Fruit fly (Drosophila melanogaster) whole organism: Measurements from ENCODE around the gene Capr.

ENCODE experiments used
- CG8478 ChIP-seq: fragments of >200 bp; optimal IDR thresholded peaks from 2 replicates; lab custom pipeline; 2018; ENCODE audit warnings: inconsistent platforms
- Dll ChIP-seq: fragments of >200 bp; optimal IDR thresholded peaks from 2 replicates; lab custom pipeline; 2017
- EcR ChIP-seq, 2 experiments: fragments of >200 bp; optimal IDR thresholded peaks; 2 replicates each; lab custom pipeline; 2017; ENCODE audit warnings: missing biosample characterization in 2 of 2, missing genetic modification characterization in 2 of 2, missing genetic modification reagents in 2 of 2
- pan ChIP-seq: fragments of >200 bp; optimal IDR thresholded peaks from 2 replicates; lab custom pipeline; 2017
- psq ChIP-seq: fragments of >200 bp; optimal IDR thresholded peaks from 2 replicates; lab custom pipeline; 2017
- usp ChIP-seq: fragments of >200 bp; optimal IDR thresholded peaks from 2 replicates; lab custom pipeline; 2017; ENCODE audit warnings: missing biosample characterization, missing genetic modification characterization, mixed read lengths

Gene Capr

dm6 chr3L:18672986-18673633 lies at the start of gene Capr:
Gene Capr (minus strand): TSS chr3L:18673324.
- TF ChIP-seq CG8478 (no peak), pan (lab: Kevin White, UChicago) (no peak), EcR (GFP tag; optimal IDR thresholded peaks at IDR 0.05; lab: Kevin White, UChicago) (no peak)

dm6 chr3L:18698312-18698711 lies 25.2 kb upstream of the Capr start, which contains the start of gene Dic4:
Gene Dic4 (minus strand): TSS chr3L:18698412.
- TF ChIP-seq EcR (GFP tag; optimal IDR thresholded peaks at IDR 0.05; lab: Kevin White, UChicago) (no peak), psq (lab: Kevin White, UChicago) (no peak), CG8478 (no peak), Dll (lab: Kevin White, UChicago) (no peak), usp (GFP tag; lab: Kevin White, UChicago) (no peak), pan (lab: Kevin White, UChicago) (no peak)

- TF ChIP-seq Dll (lab: Kevin White, UChicago), result no peak
- TF ChIP-seq EcR (GFP tag; optimal IDR thresholded peaks at IDR 0.05; lab: Kevin White, UChicago), result no peak
- TF ChIP-seq psq (lab: Kevin White, UChicago), result no peak
- TF ChIP-seq CG8478, result no peak
- TF ChIP-seq usp (GFP tag; lab: Kevin White, UChicago), result no peak
- TF ChIP-seq pan (lab: Kevin White, UChicago), result no peak
Observed at dm6 chr3L:18693887-18694286, 20.8 kb upstream of the Capr start, which contains the start of gene CG6893. Gene CG6893 (plus strand): TSS chr3L:18694187.

dm6 chr3L:18686220-18686801 lies 13.2 kb upstream of the Capr start, which contains the start of gene Cyp12c1:
Gene Cyp12c1 (minus strand): TSS chr3L:18686319.
- no peak for TF ChIP-seq pan (lab: Kevin White, UChicago)
- no peak for TF ChIP-seq Dll (lab: Kevin White, UChicago)
- no peak for TF ChIP-seq EcR (GFP tag; optimal IDR thresholded peaks at IDR 0.05; lab: Kevin White, UChicago)
- no peak for TF ChIP-seq usp (GFP tag; lab: Kevin White, UChicago)
- TF ChIP-seq psq (lab: Kevin White, UChicago), result no peak
- no peak for TF ChIP-seq CG8478

dm6 chr3L:18683846-18684245 lies 10.7 kb upstream of the Capr start, which contains the start of gene Chmp1:
Gene Chmp1 (minus strand): TSS chr3L:18684061.
- TF ChIP-seq Dll (lab: Kevin White, UChicago), result no peak
- TF ChIP-seq pan (lab: Kevin White, UChicago), result no peak
- TF ChIP-seq usp (GFP tag; lab: Kevin White, UChicago), result no peak
- no peak for TF ChIP-seq psq (lab: Kevin White, UChicago)
- no peak for TF ChIP-seq CG8478
- TF ChIP-seq EcR (GFP tag; optimal IDR thresholded peaks at IDR 0.05; lab: Kevin White, UChicago), result no peak

DNA sequence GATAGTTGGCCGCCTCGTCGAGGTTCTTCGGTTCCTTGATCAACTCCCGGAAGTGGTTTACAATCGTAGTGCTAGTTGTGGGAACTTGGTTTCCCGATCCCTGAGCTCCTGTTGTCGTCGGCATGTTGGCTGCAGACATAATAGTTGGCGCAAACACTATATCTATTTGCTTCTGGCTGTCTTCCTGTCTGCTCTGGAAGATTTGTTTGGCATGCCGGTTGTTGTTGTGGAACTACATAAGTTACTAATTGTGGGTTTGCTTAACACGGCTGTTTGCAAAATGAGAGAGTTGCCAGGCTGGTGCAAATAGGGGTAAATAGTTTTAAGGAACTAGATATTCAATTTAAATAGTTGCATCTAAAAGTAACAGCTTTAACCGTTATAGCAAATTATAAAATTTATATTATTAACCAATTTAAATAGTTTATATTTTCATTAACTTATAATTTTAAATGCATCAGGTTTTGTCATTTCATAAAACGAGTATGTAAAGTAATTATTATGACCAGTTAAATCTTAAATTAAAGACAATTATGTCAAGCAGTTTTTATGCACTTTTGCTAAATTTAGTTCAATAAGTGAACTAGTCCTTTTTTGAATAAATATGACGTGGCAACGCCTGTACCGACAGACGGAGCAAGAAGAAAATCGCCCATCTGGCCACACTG lies 8.6 kb upstream of the Capr start, which contains the start of the genes Sgf11 and CG32202:
Sgf11 (minus strand) TSS at position 287 of the 668 bp plus-strand sequence.
CG32202 (plus strand) TSS at position 635 of the 668 bp plus-strand sequence.
- no peak for TF ChIP-seq psq (lab: Kevin White, UChicago)
- TF ChIP-seq EcR (GFP tag; optimal IDR thresholded peaks at IDR 0.05; lab: Kevin White, UChicago), result no peak

DNA sequence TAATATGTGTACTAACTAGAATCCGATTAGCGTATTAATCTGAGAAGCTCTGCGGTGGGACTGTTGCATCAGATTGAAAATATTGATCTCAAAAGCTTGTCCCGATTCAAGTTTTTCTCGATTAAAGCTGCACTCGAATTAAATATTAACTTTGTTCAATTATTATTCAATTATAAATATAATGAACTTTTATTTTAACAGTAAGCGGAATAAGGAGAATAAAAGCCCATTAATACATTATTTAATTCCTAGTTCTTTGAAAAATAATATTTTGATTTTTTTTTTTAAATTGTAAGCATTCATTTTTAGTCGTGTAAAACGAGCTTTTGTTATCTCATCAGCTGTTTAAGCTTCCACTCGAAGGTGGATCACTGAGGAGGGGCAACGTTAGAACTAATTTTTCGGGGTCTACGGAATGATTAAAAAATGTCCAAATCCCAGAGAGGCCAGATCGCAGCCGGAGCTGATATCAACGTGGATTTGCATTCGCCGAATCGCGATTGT lies 2.3 kb upstream of the Capr start, which contains the start of the genes GNBP2 and GNBP1:
GNBP2 (minus strand) TSS at position 51 of the 504 bp plus-strand sequence.
GNBP1 (plus strand) TSS at position 438 of the 504 bp plus-strand sequence.
- TF ChIP-seq usp (GFP tag; lab: Kevin White, UChicago) (no peak), CG8478 (no peak), EcR (GFP tag; optimal IDR thresholded peaks at IDR 0.05; lab: Kevin White, UChicago) (no peak), psq (lab: Kevin White, UChicago) (no peak), Dll (lab: Kevin White, UChicago) (no peak), pan (lab: Kevin White, UChicago) (no peak)

DNA sequence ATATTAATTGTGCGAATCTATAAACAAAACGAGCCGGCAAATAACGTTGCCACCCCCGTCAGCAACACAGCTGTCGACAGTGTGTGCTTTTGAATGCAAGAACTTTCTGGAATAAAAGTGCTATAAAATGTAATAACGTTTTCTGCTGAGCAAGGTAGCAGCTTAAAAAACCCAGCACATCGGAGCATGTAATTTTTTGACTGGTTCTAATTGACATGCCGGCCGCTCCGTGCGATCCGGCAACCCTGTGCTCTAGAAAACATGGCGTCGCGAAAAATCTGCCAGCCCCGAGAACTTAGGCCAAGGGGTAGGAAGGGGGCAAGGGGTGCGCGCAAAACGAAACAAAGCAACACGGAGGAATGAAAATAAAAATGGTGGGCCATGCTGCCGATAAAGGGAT lies 921 bp downstream of the Capr start:
- TF ChIP-seq EcR (GFP tag; optimal IDR thresholded peaks at IDR 0.05; lab: Kevin White, UChicago), result no peak
- no peak for TF ChIP-seq psq (lab: Kevin White, UChicago)
- TF ChIP-seq CG8478, result no peak
- no peak for TF ChIP-seq Dll (lab: Kevin White, UChicago)
- TF ChIP-seq usp (GFP tag; lab: Kevin White, UChicago), result no peak
- TF ChIP-seq pan (lab: Kevin White, UChicago), result no peak

DNA sequence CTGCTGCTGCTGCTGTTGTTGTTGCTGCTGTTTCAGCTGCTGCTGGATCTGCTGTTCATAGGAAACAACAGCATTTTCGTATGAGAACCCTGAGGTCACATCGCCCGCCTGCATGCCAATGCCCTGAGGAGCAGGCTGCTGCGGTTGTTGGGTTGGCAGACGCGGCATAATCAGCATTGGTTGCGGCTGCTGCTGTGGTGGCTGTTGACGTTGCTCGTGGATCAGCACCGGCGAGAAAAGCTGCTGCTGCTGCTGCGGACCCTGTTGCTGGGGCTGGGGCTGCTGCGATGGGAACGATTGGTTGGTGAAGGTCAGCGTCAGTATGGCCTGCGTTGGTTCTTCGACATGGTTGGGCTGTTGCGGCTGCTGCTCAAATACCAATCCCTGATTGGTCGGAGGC lies 3.2 kb downstream of the Capr start:
- TF ChIP-seq usp (GFP tag; lab: Kevin White, UChicago) (no peak), psq (lab: Kevin White, UChicago) (no peak), pan (lab: Kevin White, UChicago) (no peak), CG8478 (no peak), EcR (GFP tag; optimal IDR thresholded peaks at IDR 0.05; lab: Kevin White, UChicago) (no peak), Dll (lab: Kevin White, UChicago) (no peak)

DNA sequence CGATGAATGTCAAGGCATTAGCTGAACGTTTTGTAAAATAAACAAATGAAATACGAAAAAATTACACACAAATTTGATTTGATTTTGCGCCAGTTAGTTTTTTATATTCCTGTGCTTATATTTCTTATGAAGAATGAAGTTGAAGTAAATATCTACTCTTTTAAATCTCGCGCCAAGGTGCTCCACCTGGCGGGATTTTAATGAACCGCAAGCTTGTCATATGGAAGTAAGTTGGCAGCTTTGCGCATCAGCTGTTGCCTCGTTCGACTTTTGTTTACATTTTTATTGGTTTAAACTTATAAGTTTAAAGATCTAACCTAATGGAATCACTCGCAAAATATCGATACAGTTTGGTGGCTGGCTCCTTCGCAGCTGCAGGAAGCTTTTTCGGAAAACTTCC lies 6.0 kb downstream of the Capr start, which contains the start of gene CG42495:
CG42495 (plus strand) TSS at position 247 of the 400 bp plus-strand sequence.
- no peak for TF ChIP-seq Dll (lab: Kevin White, UChicago)
- TF ChIP-seq pan (lab: Kevin White, UChicago), result no peak
- no peak for TF ChIP-seq CG8478
- no peak for TF ChIP-seq EcR (GFP tag; optimal IDR thresholded peaks at IDR 0.05; lab: Kevin White, UChicago)
- TF ChIP-seq usp (GFP tag; lab: Kevin White, UChicago), result no peak
- TF ChIP-seq psq (lab: Kevin White, UChicago), result no peak

DNA sequence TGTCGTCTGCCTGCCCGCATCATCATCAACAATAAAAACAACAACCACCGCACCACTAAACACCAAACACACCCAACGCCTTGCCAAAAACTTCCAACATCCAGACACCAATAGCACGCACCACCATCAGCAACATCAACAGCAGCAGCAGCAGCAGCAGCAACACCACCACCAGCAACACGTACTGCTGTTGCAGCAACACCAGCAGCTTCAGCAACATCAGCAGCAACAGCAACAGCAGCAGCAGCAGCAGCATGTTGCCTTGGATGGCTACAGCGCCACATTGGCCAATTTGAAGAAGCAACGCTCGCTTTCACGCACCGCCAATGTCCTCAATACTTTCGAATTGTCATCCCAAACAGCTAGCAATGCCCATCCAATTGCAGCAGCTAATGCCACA lies 7.5 kb downstream of the Capr start:
- TF ChIP-seq usp (GFP tag; lab: Kevin White, UChicago) (no peak), CG8478 (no peak), Dll (lab: Kevin White, UChicago) (no peak), EcR (GFP tag; optimal IDR thresholded peaks at IDR 0.05; lab: Kevin White, UChicago) (no peak), psq (lab: Kevin White, UChicago) (no peak), pan (lab: Kevin White, UChicago) (no peak)
